Worm (Caenorhabditis elegans) whole organism, L3 larva: ENCODE data around the gene pms-2.

ENCODE experiments used
- ama-1 ChIP-seq: fragments of 150-350 bp; optimal IDR thresholded peaks from 2 replicates; lab custom pipeline; 2018
- ceh-82 ChIP-seq: fragments of 150-350 bp; optimal IDR thresholded peaks from 2 replicates; lab custom pipeline; 2014; ENCODE audit warnings: missing biosample characterization, missing genetic modification characterization
- elt-2 ChIP-seq: sonication (generic microtip); optimal IDR thresholded peaks from 2 replicates; lab custom pipeline; 2016; ENCODE audit warnings: missing genetic modification reagents, mild to moderate bottlenecking, missing genetic modification characterization, missing compliant biosample characterization
- fkh-10 ChIP-seq: sonication (generic microtip); optimal IDR thresholded peaks from 2 replicates; lab custom pipeline; 2017; ENCODE audit warnings: missing biosample characterization, missing genetic modification reagents, missing genetic modification characterization
- fos-1 ChIP-seq: fragments of 150-350 bp; optimal IDR thresholded peaks from 2 replicates; lab custom pipeline; 2014; ENCODE audit warnings: missing biosample characterization, missing genetic modification characterization
- lin-39 ChIP-seq: fragments of 150-350 bp; optimal IDR thresholded peaks from 2 replicates; lab custom pipeline; 2018; ENCODE audit warnings: missing biosample characterization, missing genetic modification reagents, missing genetic modification characterization
- mdl-1 ChIP-seq: fragments of 150-350 bp; optimal IDR thresholded peaks from 2 replicates; lab custom pipeline; 2014; ENCODE audit warnings: missing biosample characterization, missing genetic modification characterization
- nhr-23 ChIP-seq: fragments of 150-350 bp; optimal IDR thresholded peaks from 2 replicates; lab custom pipeline; 2014; ENCODE audit warnings: missing biosample characterization, missing genetic modification reagents, missing genetic modification characterization
- nhr-25 ChIP-seq: sonication (generic microtip); optimal IDR thresholded peaks from 2 replicates; lab custom pipeline; 2017; ENCODE audit warnings: missing biosample characterization, missing genetic modification characterization
- pha-4 ChIP-seq: fragments of 150-350 bp; optimal IDR thresholded peaks from 2 replicates; lab custom pipeline; 2014; ENCODE audit warnings: missing biosample characterization, missing genetic modification reagents, missing genetic modification characterization
- snpc-4 ChIP-seq: fragments of 150-350 bp; optimal IDR thresholded peaks from 2 replicates; lab custom pipeline; 2014; ENCODE audit warnings: missing biosample characterization, missing genetic modification characterization
- unc-62 ChIP-seq: fragments of 150-350 bp; sonication (generic microtip); optimal IDR thresholded peaks from 4 replicates; lab custom pipeline; 2014; ENCODE audit warnings: missing biosample characterization, missing genetic modification reagents, missing genetic modification characterization
- ztf-11 ChIP-seq: fragments of 150-350 bp; optimal IDR thresholded peaks from 2 replicates; lab custom pipeline; 2014; ENCODE audit warnings: missing biosample characterization, missing genetic modification characterization

ce11 chrV:11541284-11541683 lies 29.1 kb downstream of the pms-2 start:
- TF ChIP-seq unc-62 (GFP tag; lab: Kevin White, UChicago), result no peak
- TF ChIP-seq elt-2 (tag; lab: Kevin White, UChicago), result no peak
- TF ChIP-seq nhr-25, result no peak
- TF ChIP-seq ztf-11 (tag; lab: Kevin White, UChicago), result no peak
- TF ChIP-seq ceh-82 (tag; lab: Kevin White, UChicago), result no peak
- no peak for TF ChIP-seq snpc-4 (tag; lab: Kevin White, UChicago)
- no peak for TF ChIP-seq lin-39
- TF ChIP-seq fkh-10 (GFP tag; lab: Kevin White, UChicago), result no peak
- TF ChIP-seq ama-1 (lab: Kevin White, UChicago), result no peak
- no peak for TF ChIP-seq fos-1 (tag; lab: Kevin White, UChicago)
- no peak for TF ChIP-seq pha-4 (tag; lab: Kevin White, UChicago)
- TF ChIP-seq mdl-1 (tag; lab: Kevin White, UChicago), result no peak
- no peak for TF ChIP-seq nhr-23
